Fruit fly (Drosophila melanogaster): ENCODE data around the gene Cpr31A.

The Cpr31A gene

DNA sequence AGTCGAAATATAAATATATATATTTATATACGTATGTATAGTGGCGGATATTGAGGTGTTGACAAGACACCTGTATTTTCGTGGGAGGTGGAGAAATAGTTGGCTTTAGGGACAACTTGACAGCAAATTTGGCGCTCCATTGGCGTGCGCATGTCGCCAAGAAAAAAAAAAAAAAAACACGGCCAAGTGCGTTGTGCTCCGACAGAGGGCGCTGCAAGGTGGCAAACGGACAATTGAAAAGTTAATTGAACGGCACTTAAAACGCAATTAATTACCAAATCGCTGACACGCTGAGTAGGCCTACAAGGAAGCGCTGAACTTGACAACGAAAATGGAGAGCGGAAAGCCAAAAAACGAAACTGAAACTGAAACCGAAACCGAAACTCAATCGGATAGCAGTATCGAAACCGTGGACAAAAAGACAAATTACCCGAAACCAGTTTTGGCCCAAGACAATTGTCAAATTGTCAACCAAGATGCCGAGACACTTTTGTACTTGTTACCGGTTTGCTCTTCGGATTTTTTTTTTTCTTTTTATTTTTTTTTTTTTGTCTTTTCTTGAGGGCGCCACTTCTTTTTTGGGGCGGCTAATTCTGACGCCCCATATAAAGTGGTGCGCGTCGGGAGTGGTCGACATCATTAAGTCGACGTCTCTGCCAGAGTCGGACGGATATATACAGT, at the start of gene Cpr31A:
TSS of gene Cpr31A (plus strand) at position 631 of the 681 bp plus-strand sequence.
- TF ChIP-seq CG6792 (GFP tag; optimal IDR thresholded peaks at IDR 0.05) (no peak), Ets96B (tag; optimal IDR thresholded peaks at IDR 0.05) (no peak), Ets21C (GFP tag; optimal IDR thresholded peaks at IDR 0.05) (no peak), Eip78C (GFP tag) (peak; percentile 20), CG8319 (GFP tag; optimal IDR thresholded peaks at IDR 0.05) (no peak), CG15336 (GFP tag; IDR thresholded peaks at IDR 0.05) (no peak), fkh (GFP tag; optimal IDR thresholded peaks at IDR 0.05) (no peak), Sox102F (GFP tag; optimal IDR thresholded peaks at IDR 0.05) (no peak), CG10631 (GFP tag; optimal IDR thresholded peaks at IDR 0.05) (no peak), Blimp-1 (GFP tag; optimal IDR thresholded peaks at IDR 0.05) (peak; percentile 85), cyc (GFP tag; optimal IDR thresholded peaks at IDR 0.05) (no peak), Smox (GFP tag; optimal IDR thresholded peaks at IDR 0.05) (no peak), dac (GFP tag; optimal IDR thresholded peaks at IDR 0.05) (no peak), Met (GFP tag; optimal IDR thresholded peaks at IDR 0.05) (no peak), topi (GFP tag; optimal IDR thresholded peaks at IDR 0.05) (no peak), CG8632 (GFP tag; optimal IDR thresholded peaks at IDR 0.05) (no peak), CG11762 (GFP tag; optimal IDR thresholded peaks at IDR 0.05; ENCODE audit: insufficient read depth) (no peak), Hr4 (GFP tag; optimal IDR thresholded peaks at IDR 0.05) (no peak), Lpt (GFP tag; optimal IDR thresholded peaks at IDR 0.05) (no peak), CG34406 (GFP tag; optimal IDR thresholded peaks at IDR 0.05) (no peak), svp (GFP tag) (peak; percentile 15), salr (GFP tag; optimal IDR thresholded peaks at IDR 0.05) (no peak), CG31627 (GFP tag; optimal IDR thresholded peaks at IDR 0.05) (no peak), CG4318 (GFP tag; optimal IDR thresholded peaks at IDR 0.05) (no peak)

DNA sequence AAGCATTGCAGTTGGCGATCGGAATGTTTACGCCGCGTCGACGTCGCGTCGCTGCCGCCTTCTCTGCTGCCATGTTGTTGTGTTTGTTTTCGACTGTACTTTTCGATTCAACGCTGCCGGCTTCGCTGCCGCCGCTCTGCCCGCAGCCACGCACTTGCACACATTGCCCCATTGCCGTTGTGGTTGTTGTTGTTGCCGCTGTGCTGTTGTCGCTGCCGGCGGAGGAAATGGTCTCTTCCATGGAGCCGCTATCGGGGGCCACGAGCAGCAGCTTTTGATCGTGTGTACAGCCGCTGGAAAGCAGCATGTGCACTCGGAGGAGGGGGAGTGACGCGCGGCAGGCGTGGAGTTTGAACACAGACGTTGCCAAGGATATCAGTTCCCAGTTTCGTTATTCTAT, 49.4 kb upstream of the Cpr31A start:
- no peak for TF ChIP-seq acj6 (GFP tag; optimal IDR thresholded peaks at IDR 0.05)
- TF ChIP-seq Eip78C (GFP tag): peak; percentile 77
- TF ChIP-seq CG31627 (GFP tag; optimal IDR thresholded peaks at IDR 0.05): no peak
- no peak for TF ChIP-seq svp (GFP tag)
- no peak for TF ChIP-seq Gug (GFP tag; IDR thresholded peaks at IDR 0.05)
- TF ChIP-seq CG8632 (GFP tag; optimal IDR thresholded peaks at IDR 0.05): no peak
- TF ChIP-seq CG3032 (tag; optimal IDR thresholded peaks at IDR 0.05): no peak
- no peak for TF ChIP-seq pdm3 (GFP tag; optimal IDR thresholded peaks at IDR 0.05)
- TF ChIP-seq CG6854 (GFP tag; optimal IDR thresholded peaks at IDR 0.05): no peak
- TF ChIP-seq Sox15 (GFP tag; optimal IDR thresholded peaks at IDR 0.05): no peak
- TF ChIP-seq CG11294 (GFP tag; IDR thresholded peaks at IDR 0.05): no peak
- TF ChIP-seq net (GFP tag; optimal IDR thresholded peaks at IDR 0.05): peak; percentile 18
- no peak for TF ChIP-seq Smox (GFP tag; optimal IDR thresholded peaks at IDR 0.05)
- TF ChIP-seq dac (GFP tag; optimal IDR thresholded peaks at IDR 0.05): no peak
- no peak for TF ChIP-seq vri (GFP tag; optimal IDR thresholded peaks at IDR 0.05)
- TF ChIP-seq salr (GFP tag; optimal IDR thresholded peaks at IDR 0.05): no peak
- no peak for TF ChIP-seq CG8119 (GFP tag; IDR thresholded peaks at IDR 0.05)
- TF ChIP-seq eg (GFP tag; IDR thresholded peaks at IDR 0.05): peak; percentile 62; the same call in 2 of the 3 replicates
- TF ChIP-seq topi (GFP tag; optimal IDR thresholded peaks at IDR 0.05): no peak
- TF ChIP-seq achi (GFP tag; optimal IDR thresholded peaks at IDR 0.05): no peak
- TF ChIP-seq CG9139 (GFP tag; optimal IDR thresholded peaks at IDR 0.05): peak; percentile 11
- TF ChIP-seq spab (GFP tag; optimal IDR thresholded peaks at IDR 0.05): no peak
- TF ChIP-seq CG11902 (GFP tag; optimal IDR thresholded peaks at IDR 0.05): no peak
- TF ChIP-seq esn (GFP tag; optimal IDR thresholded peaks at IDR 0.05): no peak
- no peak for TF ChIP-seq CG4318 (GFP tag; optimal IDR thresholded peaks at IDR 0.05)
- TF ChIP-seq CG6276 (GFP tag; optimal IDR thresholded peaks at IDR 0.05): no peak
- no peak for TF ChIP-seq Hr4 (GFP tag; optimal IDR thresholded peaks at IDR 0.05)
- peak; percentile 27 for TF ChIP-seq fkh (GFP tag; optimal IDR thresholded peaks at IDR 0.05)
- no peak for TF ChIP-seq fd59A (GFP tag; optimal IDR thresholded peaks at IDR 0.05)
- no peak for TF ChIP-seq Blimp-1 (GFP tag; optimal IDR thresholded peaks at IDR 0.05)
- no peak for TF ChIP-seq Eip93F (GFP tag; optimal IDR thresholded peaks at IDR 0.05)
- no peak for TF ChIP-seq CG7368 (GFP tag; optimal IDR thresholded peaks at IDR 0.05)
- TF ChIP-seq Hr39 (GFP tag; optimal IDR thresholded peaks at IDR 0.05): no peak
- TF ChIP-seq Sox14 (GFP tag; optimal IDR thresholded peaks at IDR 0.05): no peak
- TF ChIP-seq CG1621 (tag; optimal IDR thresholded peaks at IDR 0.05): peak; percentile 35
- 0 out of 2 replicates have a peak, but pooled peaks have one; percentile 32 for TF ChIP-seq CG15336 (GFP tag; IDR thresholded peaks at IDR 0.05)
- TF ChIP-seq Ets96B (tag; optimal IDR thresholded peaks at IDR 0.05): no peak
- no peak for TF ChIP-seq Ets21C (GFP tag; optimal IDR thresholded peaks at IDR 0.05)
- TF ChIP-seq CG32006 (GFP tag; optimal IDR thresholded peaks at IDR 0.05): no peak
- no peak for TF ChIP-seq CG34406 (GFP tag; optimal IDR thresholded peaks at IDR 0.05)
- no peak for TF ChIP-seq CG11762 (GFP tag; optimal IDR thresholded peaks at IDR 0.05; ENCODE audit: insufficient read depth)

Data from whole organism, prepupa.